Worm (Caenorhabditis elegans): ENCODE data around the gene dhs-26.

dhs-26 gene

DNA sequence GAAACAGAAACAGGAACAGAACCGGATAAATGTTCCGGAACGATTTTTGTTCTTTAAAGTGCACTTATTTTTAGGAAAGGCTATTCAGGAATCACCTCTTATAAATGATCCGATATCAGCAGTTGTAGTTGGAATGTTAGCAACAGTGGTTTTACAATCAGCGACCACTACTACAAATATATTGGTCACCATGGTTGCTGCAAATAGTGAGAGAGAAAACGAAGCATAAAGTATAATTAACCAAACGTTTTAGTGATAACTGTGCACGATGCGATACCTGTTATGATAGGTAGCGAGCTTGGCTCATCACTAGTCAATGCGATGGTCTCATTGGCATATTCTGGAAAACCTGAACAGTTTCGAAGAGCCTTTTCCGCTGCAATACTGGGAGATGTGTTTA, 7.1 kb upstream of the dhs-26 start:
- TF ChIP-seq efl-3 (GFP tag; optimal IDR thresholded peaks at IDR 0.05): no peak
- TF ChIP-seq lsy-2 (tag; optimal IDR thresholded peaks at IDR 0.05): no peak
- no peak for TF ChIP-seq swsn-7 (tag; optimal IDR thresholded peaks at IDR 0.05)
- no peak for TF ChIP-seq sox-4 (tag; optimal IDR thresholded peaks at IDR 0.05)
- TF ChIP-seq efl-1 (optimal IDR thresholded peaks at IDR 0.05): no peak
- TF ChIP-seq efl-1 (GFP tag; optimal IDR thresholded peaks at IDR 0.05 in 1 of 2): no peak
- TF ChIP-seq Y116A8C.19 (tag; optimal IDR thresholded peaks at IDR 0.05; ENCODE audit: borderline replicate concordance): no peak
- TF ChIP-seq F16B12.6 (tag; optimal IDR thresholded peaks at IDR 0.05): no peak
- TF ChIP-seq nhr-12 (tag; optimal IDR thresholded peaks at IDR 0.05): no peak
- TF ChIP-seq mef-2 (tag; optimal IDR thresholded peaks at IDR 0.05): no peak
- no peak for TF ChIP-seq ceh-90 (tag; optimal IDR thresholded peaks at IDR 0.05)
- no peak for TF ChIP-seq pag-3 (tag; optimal IDR thresholded peaks at IDR 0.05; ENCODE audit: borderline replicate concordance, insufficient read depth)

DNA sequence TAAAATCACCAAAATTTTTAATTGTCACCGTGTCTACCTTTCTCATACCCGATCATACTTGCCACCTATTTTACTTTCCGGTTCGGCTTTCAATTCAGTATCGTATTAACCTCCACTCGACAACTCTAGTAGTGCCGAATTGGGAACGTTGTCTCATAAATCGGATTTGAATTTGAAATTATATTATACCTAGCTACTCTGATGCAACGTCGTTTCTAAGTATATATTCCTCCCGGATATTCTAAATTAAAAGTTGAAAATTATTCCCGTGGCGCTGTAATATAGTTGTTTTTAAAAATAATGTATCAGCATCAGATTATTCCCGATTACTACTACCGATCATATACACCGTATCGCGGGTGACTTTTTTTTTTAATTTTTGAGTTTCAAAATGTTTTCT, 6.4 kb upstream of the dhs-26 start, which contains the start of gene ZK563.2:
TSS of gene ZK563.2 (plus strand) at position 301 of the 400 bp plus-strand sequence.
- TF ChIP-seq hlh-17 (GFP tag; optimal IDR thresholded peaks at IDR 0.05; ENCODE audit: borderline replicate concordance) (no peak), swsn-7 (tag; optimal IDR thresholded peaks at IDR 0.05) (no peak), ceh-8 (GFP tag; optimal IDR thresholded peaks at IDR 0.05) (no peak), tlp-1 (tag; optimal IDR thresholded peaks at IDR 0.05) (no peak), ama-1 (optimal IDR thresholded peaks at IDR 0.05) (no peak), mef-2 (tag; optimal IDR thresholded peaks at IDR 0.05) (no peak), hlh-4 (tag; optimal IDR thresholded peaks at IDR 0.05) (no peak), alr-1 (tag; optimal IDR thresholded peaks at IDR 0.05; ENCODE audit: borderline replicate concordance) (no peak), aly-2 (tag; optimal IDR thresholded peaks at IDR 0.05) (no peak), tbx-2 (tag; optimal IDR thresholded peaks at IDR 0.05) (no peak), nhr-20 (tag; optimal IDR thresholded peaks at IDR 0.05) (no peak), nhr-11 (tag; optimal IDR thresholded peaks at IDR 0.05) (no peak), F16B12.6 (tag; optimal IDR thresholded peaks at IDR 0.05) (no peak), jun-1 (tag; optimal IDR thresholded peaks at IDR 0.05) (no peak), unc-62 (GFP tag; optimal IDR thresholded peaks at IDR 0.05) (no peak), unc-30 (tag; optimal IDR thresholded peaks at IDR 0.05) (no peak)

DNA sequence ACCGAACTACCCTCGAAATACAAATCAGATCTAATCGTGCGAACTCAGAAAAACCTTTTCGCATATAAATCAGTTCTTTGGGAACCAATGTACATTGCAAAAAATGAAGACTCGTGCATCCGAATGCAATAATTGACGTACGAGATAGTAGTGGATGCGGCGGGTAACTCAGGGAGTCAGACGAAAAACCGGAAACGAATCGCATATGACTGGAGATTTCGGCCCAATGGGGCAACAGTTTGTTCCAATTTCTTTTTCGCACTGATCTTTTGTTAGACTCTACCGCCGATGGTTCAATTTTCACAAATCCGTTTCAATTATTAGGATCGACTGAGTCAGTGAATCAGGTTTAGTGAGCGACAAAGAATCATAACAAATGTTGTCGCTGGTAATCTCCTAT, 4.5 kb upstream of the dhs-26 start:
- TF ChIP-seq ztf-4 (tag; optimal IDR thresholded peaks at IDR 0.05): no peak
- TF ChIP-seq jun-1 (tag; optimal IDR thresholded peaks at IDR 0.05): no peak
- no peak for TF ChIP-seq grh-1 (GFP tag; IDR thresholded peaks at IDR 0.05)
- peak; percentile 55 for TF ChIP-seq nhr-85 (tag)

- no peak for TF ChIP-seq sup-37 (GFP tag; optimal IDR thresholded peaks at IDR 0.05)
- no peak for TF ChIP-seq efl-1 (optimal IDR thresholded peaks at IDR 0.05)
- peak in 1 of 2 experiments; percentile 19 for TF ChIP-seq efl-1 (GFP tag; optimal IDR thresholded peaks at IDR 0.05 in 1 of 2)
- TF ChIP-seq skn-1 (tag; optimal IDR thresholded peaks at IDR 0.05): no peak
- TF ChIP-seq lin-39 (tag; optimal IDR thresholded peaks at IDR 0.05): no peak
- no peak for TF ChIP-seq snu-23 (GFP tag; optimal IDR thresholded peaks at IDR 0.05)
- no peak for TF ChIP-seq snpc-4 (tag; optimal IDR thresholded peaks at IDR 0.05)
- peak; percentile 34 for TF ChIP-seq unc-86 (tag; optimal IDR thresholded peaks at IDR 0.05)
- no peak for TF ChIP-seq nhr-77 (tag; optimal IDR thresholded peaks at IDR 0.05)
- TF ChIP-seq ceh-90 (tag; optimal IDR thresholded peaks at IDR 0.05): no peak
- TF ChIP-seq lsy-2 (tag; optimal IDR thresholded peaks at IDR 0.05): no peak
- TF ChIP-seq lin-14 (GFP tag; optimal IDR thresholded peaks at IDR 0.05): peak; percentile 2
Observed at ce11 chrX:3351526-3351925, 10.8 kb downstream of the dhs-26 start, which contains the start of gene ZK816.1. Gene ZK816.1 (plus strand): TSS chrX:3351712.

DNA sequence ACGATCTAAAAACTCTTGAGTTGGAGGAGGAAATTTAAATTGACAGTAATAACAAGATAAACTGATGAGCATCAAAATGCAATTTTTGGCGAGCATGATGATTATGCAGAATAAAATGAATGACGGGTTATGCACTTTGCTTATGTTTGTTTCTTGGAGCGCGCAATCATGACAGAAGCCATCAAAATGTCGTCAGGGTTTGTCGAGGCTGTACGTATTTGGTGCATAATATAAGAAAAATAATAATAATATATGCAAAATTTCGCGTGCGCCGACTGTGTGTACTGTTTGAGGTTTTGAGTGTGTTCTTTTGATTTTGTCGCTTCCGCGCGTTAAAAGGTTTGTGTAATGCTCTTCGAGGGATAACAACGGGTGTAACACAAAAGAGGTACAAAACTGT, 12.0 kb downstream of the dhs-26 start, which contains the start of gene nspg-4:
TSS of gene nspg-4 (minus strand) at position 101 of the 400 bp plus-strand sequence.
- TF ChIP-seq dpl-1 (GFP tag; optimal IDR thresholded peaks at IDR 0.05) (no peak), nhr-47 (tag; optimal IDR thresholded peaks at IDR 0.05) (no peak), fkh-10 (GFP tag; optimal IDR thresholded peaks at IDR 0.05) (no peak), blmp-1 (tag; optimal IDR thresholded peaks at IDR 0.05) (no peak), unc-130 (tag; optimal IDR thresholded peaks at IDR 0.05) (no peak), efl-1 (optimal IDR thresholded peaks at IDR 0.05) (no peak), efl-1 (GFP tag; optimal IDR thresholded peaks at IDR 0.05 in 1 of 2) (no peak), fkh-4 (tag; optimal IDR thresholded peaks at IDR 0.05; ENCODE audit: borderline replicate concordance) (no peak), tbx-2 (tag; optimal IDR thresholded peaks at IDR 0.05) (no peak)

Measured in whole organism, L1 larva.